Fruit fly (Drosophila melanogaster) whole organism, embryonic: Measurements from ENCODE around the gene dsx-c73A.

Experiments
- Antp ChIP-seq: fragments of 200-800 bp; sonication (Bioruptor generic); optimal IDR thresholded peaks from 3 replicates; lab custom pipeline; 2016; ENCODE audit warnings: missing biosample characterization, missing genetic modification characterization
- CG15514 ChIP-seq: fragments of 200-800 bp; sonication (Bioruptor generic); optimal IDR thresholded peaks from 3 replicates; lab custom pipeline; 2017; ENCODE audit warnings: missing biosample characterization, missing genetic modification characterization, mild to moderate bottlenecking, moderate library complexity, missing genetic modification reagents
- CG16863 ChIP-seq: fragments of 200-800 bp; sonication (Bioruptor generic); optimal IDR thresholded peaks from 3 replicates; lab custom pipeline; 2016; ENCODE audit warnings: missing biosample characterization, missing genetic modification characterization
- CG17802 ChIP-seq: fragments of 200-800 bp; sonication (Bioruptor generic); optimal IDR thresholded peaks from 2 replicates; lab custom pipeline; 2018; ENCODE audit warnings: missing biosample characterization, mild to moderate bottlenecking, missing genetic modification characterization, moderate library complexity
- CG30403 ChIP-seq: fragments of 200-800 bp; sonication (Bioruptor generic); optimal IDR thresholded peaks from 3 replicates; lab custom pipeline; 2016; ENCODE audit warnings: missing biosample characterization, missing genetic modification characterization
- CG31388 ChIP-seq: fragments of 200-800 bp; sonication (Bioruptor generic); optimal IDR thresholded peaks from 2 replicates; lab custom pipeline; 2016; ENCODE audit warnings: missing biosample characterization, missing genetic modification characterization
- CG31441 ChIP-seq: fragments of 200-800 bp; sonication (Bioruptor generic); IDR thresholded peaks from 2 replicates; pipeline ENCODE4 v1.3.6; 2022; ENCODE audit warnings: missing biosample characterization, missing genetic modification characterization
- CG33557 ChIP-seq: fragments of 200-800 bp; sonication (Bioruptor generic); optimal IDR thresholded peaks from 2 replicates; lab custom pipeline; 2019; ENCODE audit warnings: missing biosample characterization, mild to moderate bottlenecking, missing genetic modification characterization, moderate library complexity
- CG34422 ChIP-seq: fragments of 200-800 bp; sonication (Bioruptor generic); IDR thresholded peaks from 3 replicates; pipeline ENCODE4 v1.3.6; 2022; ENCODE audit warnings: missing biosample characterization, missing genetic modification characterization
- CG6683 ChIP-seq: fragments of 200-800 bp; sonication (Bioruptor generic); optimal IDR thresholded peaks from 2 replicates; lab custom pipeline; 2017; ENCODE audit warnings: missing biosample characterization, mild to moderate bottlenecking, missing genetic modification characterization, missing genetic modification reagents
- CG6813 ChIP-seq: fragments of 200-800 bp; sonication (Bioruptor generic); optimal IDR thresholded peaks from 2 replicates; lab custom pipeline; 2017; ENCODE audit warnings: missing biosample characterization, missing genetic modification characterization, mild to moderate bottlenecking, moderate library complexity, missing genetic modification reagents
- CG8089 ChIP-seq: fragments of 200-800 bp; sonication (Bioruptor generic); optimal IDR thresholded peaks from 3 replicates; lab custom pipeline; 2016; ENCODE audit warnings: missing biosample characterization, missing genetic modification characterization
- CG8359 ChIP-seq: fragments of 200-800 bp; sonication (Bioruptor generic); optimal IDR thresholded peaks from 2 replicates; lab custom pipeline; 2017; ENCODE audit warnings: missing biosample characterization, mild to moderate bottlenecking, missing genetic modification characterization, borderline replicate concordance
- CG8765 ChIP-seq: fragments of 200-800 bp; sonication (Bioruptor generic); IDR thresholded peaks from 2 replicates; pipeline ENCODE4 v1.3.6; 2022; ENCODE audit warnings: missing biosample characterization, missing genetic modification characterization
- CrebB ChIP-seq: fragments of 200-800 bp; sonication (Bioruptor generic); optimal IDR thresholded peaks from 3 replicates; lab custom pipeline; 2018; ENCODE audit warnings: missing biosample characterization, mild to moderate bottlenecking, missing genetic modification characterization
- D19A ChIP-seq: fragments of 200-800 bp; optimal IDR thresholded peaks from 3 replicates; lab custom pipeline; 2019; ENCODE audit warnings: missing biosample characterization, mild to moderate bottlenecking, missing genetic modification characterization, moderate library complexity
- D19B ChIP-seq: fragments of 200-800 bp; sonication (Bioruptor generic); optimal IDR thresholded peaks from 2 replicates; lab custom pipeline; 2017; ENCODE audit warnings: missing biosample characterization, mild to moderate bottlenecking, missing genetic modification characterization
- Doc3 ChIP-seq: fragments of 200-800 bp; sonication (Bioruptor generic); IDR thresholded peaks from 3 replicates; pipeline ENCODE4 v1.3.6; 2022; ENCODE audit warnings: missing biosample characterization, missing genetic modification characterization; ENCODE audit not compliant: partially characterized antibody
- Fer2 ChIP-seq: fragments of 200-800 bp; sonication (Bioruptor generic); optimal IDR thresholded peaks from 2 replicates; lab custom pipeline; 2018; ENCODE audit warnings: missing biosample characterization, mild to moderate bottlenecking, missing genetic modification characterization, moderate library complexity
- H15 ChIP-seq: fragments of 200-800 bp; sonication (Bioruptor generic); IDR thresholded peaks from 3 replicates; pipeline ENCODE4 v1.3.6; 2022; ENCODE audit warnings: missing biosample characterization, missing genetic modification characterization
- HLHmδ ChIP-seq: fragments of 200-800 bp; sonication (Bioruptor generic); optimal IDR thresholded peaks from 2 replicates; lab custom pipeline; 2018; ENCODE audit warnings: missing biosample characterization, mild to moderate bottlenecking, missing genetic modification characterization, moderate library complexity
- Med ChIP-seq: fragments of 200-800 bp; sonication (Bioruptor generic); peaks from one replicate; lab custom pipeline; 2016; ENCODE audit warnings: missing biosample characterization, missing genetic modification characterization, mild to moderate bottlenecking, inconsistent platforms, moderate library complexity
- Mrtf ChIP-seq: fragments of 200-800 bp; sonication (Bioruptor generic); IDR thresholded peaks from 3 replicates; pipeline ENCODE4 v1.3.6; 2022; ENCODE audit warnings: missing biosample characterization, missing genetic modification characterization
- NC2α ChIP-seq: fragments of 200-800 bp; sonication (Bioruptor generic); optimal IDR thresholded peaks from 2 replicates; lab custom pipeline; 2016; ENCODE audit warnings: missing biosample characterization, missing genetic modification characterization
- Optix ChIP-seq: fragments of 200-800 bp; sonication (Bioruptor generic); IDR thresholded peaks from 3 replicates; pipeline ENCODE4 v1.3.6; 2022; ENCODE audit warnings: missing biosample characterization, missing genetic modification characterization
- Scr ChIP-seq: fragments of 200-800 bp; sonication (Bioruptor generic); IDR thresholded peaks from 2 replicates; pipeline ENCODE4 v1.3.6; 2022; ENCODE audit warnings: missing biosample characterization, missing genetic modification characterization; ENCODE audit not compliant: partially characterized antibody
- Six4 ChIP-seq: fragments of 200-800 bp; sonication (Bioruptor generic); optimal IDR thresholded peaks from 2 replicates; lab custom pipeline; 2016; ENCODE audit warnings: missing biosample characterization, missing genetic modification characterization
- Ssrp ChIP-seq: fragments of 200-800 bp; sonication (Bioruptor generic); optimal IDR thresholded peaks from 2 replicates; lab custom pipeline; 2018; ENCODE audit warnings: missing biosample characterization, mild to moderate bottlenecking, missing genetic modification characterization, moderate library complexity
- TFAM ChIP-seq: fragments of 200-800 bp; sonication (Bioruptor generic); optimal IDR thresholded peaks from 2 replicates; lab custom pipeline; 2017; ENCODE audit warnings: missing biosample characterization, missing genetic modification characterization, inconsistent platforms
- al ChIP-seq: fragments of 200-800 bp; sonication (Bioruptor generic); IDR thresholded peaks from 2 replicates; pipeline ENCODE4 v1.3.6; 2022; ENCODE audit warnings: missing biosample characterization, missing genetic modification characterization
- ase ChIP-seq: fragments of 200-800 bp; sonication (Bioruptor generic); IDR thresholded peaks from 3 replicates; pipeline ENCODE4 v1.3.6; 2022; ENCODE audit warnings: missing biosample characterization, missing genetic modification characterization
- az2 ChIP-seq: fragments of 200-800 bp; sonication (Bioruptor generic); optimal IDR thresholded peaks from 3 replicates; lab custom pipeline; 2016; ENCODE audit warnings: missing biosample characterization, missing genetic modification characterization
- chinmo ChIP-seq: fragments of 200-800 bp; sonication (Bioruptor generic); IDR thresholded peaks from 4 replicates; pipeline ENCODE4 v1.3.6; 2022; ENCODE audit warnings: missing biosample characterization, missing genetic modification characterization; ENCODE audit not compliant: partially characterized antibody
- crc ChIP-seq: fragments of 200-800 bp; sonication (Bioruptor generic); optimal IDR thresholded peaks from 2 replicates; lab custom pipeline; 2016; ENCODE audit warnings: missing biosample characterization, missing genetic modification characterization
- crol ChIP-seq: fragments of 200-800 bp; sonication (Bioruptor generic); IDR thresholded peaks from 2 replicates; pipeline ENCODE4 v1.3.6; 2022; ENCODE audit warnings: missing biosample characterization, missing genetic modification characterization
- crp ChIP-seq, 2 experiments: fragments of 200-800 bp; sonication (Bioruptor generic); optimal IDR thresholded peaks; 2 replicates in 1 of 2; 3 replicates in 1 of 2; lab custom pipeline; 2017; ENCODE audit warnings: missing biosample characterization in 2 of 2, missing genetic modification characterization in 2 of 2, mild to moderate bottlenecking in 1 of 2, moderate library complexity in 1 of 2
- fru ChIP-seq: fragments of >200 bp; optimal IDR thresholded peaks from 2 replicates; lab custom pipeline; 2017
- grn ChIP-seq: fragments of 200-800 bp; sonication (Bioruptor generic); optimal IDR thresholded peaks from 3 replicates; lab custom pipeline; 2017; ENCODE audit warnings: missing biosample characterization, missing genetic modification characterization
- hb ChIP-seq: fragments of 200-800 bp; sonication (Bioruptor generic); IDR thresholded peaks from 3 replicates; pipeline ENCODE4 v1.3.6; 2022; ENCODE audit warnings: missing biosample characterization, missing genetic modification characterization; ENCODE audit not compliant: partially characterized antibody
- ken ChIP-seq: fragments of 200-800 bp; sonication (Bioruptor generic); IDR thresholded peaks from 3 replicates; pipeline ENCODE4 v1.3.6; 2022; ENCODE audit warnings: missing biosample characterization, missing genetic modification characterization
- klu ChIP-seq: fragments of 200-800 bp; sonication (Bioruptor generic); IDR thresholded peaks from 2 replicates; pipeline ENCODE4 v1.3.6; 2022; ENCODE audit warnings: missing biosample characterization, missing genetic modification characterization
- nau ChIP-seq: fragments of 200-800 bp; sonication (Bioruptor generic); optimal IDR thresholded peaks from 3 replicates; lab custom pipeline; 2017; ENCODE audit warnings: missing biosample characterization, mild to moderate bottlenecking, missing genetic modification characterization, missing genetic modification reagents
- nmo ChIP-seq: fragments of 200-800 bp; sonication (Bioruptor generic); optimal IDR thresholded peaks from 2 replicates; lab custom pipeline; 2018; ENCODE audit warnings: missing biosample characterization, mild to moderate bottlenecking, missing genetic modification characterization, moderate library complexity
- peb ChIP-seq: fragments of 200-800 bp; sonication (Bioruptor generic); IDR thresholded peaks from 2 replicates; pipeline ENCODE4 v1.3.6; 2022; ENCODE audit warnings: missing biosample characterization, missing genetic modification characterization
- sd ChIP-seq: fragments of 200-800 bp; sonication (Bioruptor generic); optimal IDR thresholded peaks from 3 replicates; lab custom pipeline; 2018; ENCODE audit warnings: missing biosample characterization, mild to moderate bottlenecking, missing genetic modification characterization, moderate library complexity
- tin ChIP-seq: fragments of 200-800 bp; sonication (Bioruptor generic); optimal IDR thresholded peaks from 3 replicates; lab custom pipeline; 2016; ENCODE audit warnings: missing biosample characterization, missing genetic modification characterization
- vnd ChIP-seq: fragments of 200-800 bp; sonication (Bioruptor generic); IDR thresholded peaks from 3 replicates; pipeline ENCODE4 v1.3.6; 2022; ENCODE audit warnings: missing biosample characterization, missing genetic modification characterization; ENCODE audit not compliant: partially characterized antibody

The dsx-c73A gene

dm6 chr3L:16480408-16481193 is 28.8 kb upstream of the dsx-c73A start (continued):
- TF ChIP-seq HLHmδ (GFP tag; lab: Kevin White, UChicago) (no peak), ken (GFP tag; lab: Robert Waterston, UW) (peak; percentile 97), CG15514 (GFP tag; lab: Kevin White, UChicago) (peak; percentile 84), H15 (peak; percentile 97)

dm6 chr3L:16478608-16479203 is 26.9 kb upstream of the dsx-c73A start:
- TF ChIP-seq TFAM (GFP tag; lab: Kevin White, UChicago) (no peak), CG8765 (GFP tag; lab: Robert Waterston, UW) (no peak), Six4 (no peak), D19B (peak; percentile 48), Mrtf (GFP tag; lab: Robert Waterston, UW) (no peak), grn (GFP tag; lab: Kevin White, UChicago) (no peak), Fer2 (no peak), CG17802 (no peak), CG16863 (GFP tag; lab: Kevin White, UChicago) (no peak), Doc3 (GFP tag; lab: Robert Waterston, UW) (no peak), CG31388 (GFP tag; lab: Kevin White, UChicago) (no peak), CG33557 (GFP tag; lab: Kevin White, UChicago) (no peak), nau (GFP tag; lab: Kevin White, UChicago) (no peak), ase (no peak), NC2α (GFP tag; lab: Kevin White, UChicago) (no peak), Antp (no peak), CrebB (no peak), nmo (GFP tag; lab: Kevin White, UChicago) (no peak), tin (no peak), CG6813 (GFP tag; lab: Kevin White, UChicago) (no peak), fru (lab: Kevin White, UChicago) (no peak), Scr (GFP tag; lab: Robert Waterston, UW) (no peak), klu (GFP tag; lab: Robert Waterston, UW) (no peak), chinmo (peak; percentile 87; the same call in 1 of the 4 replicates), crc (GFP tag; lab: Kevin White, UChicago) (no peak), vnd (GFP tag; lab: Robert Waterston, UW) (no peak), az2 (GFP tag; lab: Kevin White, UChicago) (no peak), D19A (tag; lab: Kevin White, UChicago) (no peak), sd (peak; percentile 88), Ssrp (tag; lab: Kevin White, UChicago) (no peak), crp (GFP tag; optimal IDR thresholded peaks at IDR 0.05; lab: Kevin White, UChicago) (no peak), CG8359 (GFP tag; lab: Kevin White, UChicago) (no peak), al (no peak), CG6683 (GFP tag; lab: Kevin White, UChicago) (no peak), CG31441 (no peak), CG34422 (GFP tag; lab: Robert Waterston, UW) (0 out of 3 replicates have a peak, but pooled peaks have one; percentile 11), hb (GFP tag; lab: Robert Waterston, UW) (no peak), CG8089 (no peak), Med (GFP tag; lab: Kevin White, UChicago) (peak; percentile 14), CG30403 (no peak), crol (GFP tag; lab: Robert Waterston, UW) (no peak; the same call in 1 of the 2 replicates), peb (no peak), Optix (GFP tag; lab: Robert Waterston, UW) (no peak)
